Fruit fly (Drosophila melanogaster): Measurements from ENCODE around the gene CG11655.
A peak's percentile ranks its signal among the peaks of the same experiment; 100 is the strongest.

CG11655 gene

dm6 chrX:15502864-15503263, 49.6 kb downstream of the CG11655 start:
- no peak for TF ChIP-seq Hr39 (GFP tag; optimal IDR thresholded peaks at IDR 0.05)
- TF ChIP-seq OdsH (GFP tag; optimal IDR thresholded peaks at IDR 0.05): no peak
- no peak for TF ChIP-seq Eip93F (GFP tag; optimal IDR thresholded peaks at IDR 0.05)
- no peak for TF ChIP-seq ss (GFP tag; optimal IDR thresholded peaks at IDR 0.05)
- no peak for TF ChIP-seq dac (GFP tag; optimal IDR thresholded peaks at IDR 0.05)
- no peak for TF ChIP-seq acj6 (GFP tag; optimal IDR thresholded peaks at IDR 0.05)
- TF ChIP-seq CG3032 (tag; optimal IDR thresholded peaks at IDR 0.05): no peak
- peak; percentile 63 for TF ChIP-seq svp (GFP tag)
- no peak for TF ChIP-seq CG34406 (GFP tag; optimal IDR thresholded peaks at IDR 0.05)

Data from whole organism, prepupa.